Worm (Caenorhabditis elegans): ENCODE data around the gene F38B6.8.

DNA sequence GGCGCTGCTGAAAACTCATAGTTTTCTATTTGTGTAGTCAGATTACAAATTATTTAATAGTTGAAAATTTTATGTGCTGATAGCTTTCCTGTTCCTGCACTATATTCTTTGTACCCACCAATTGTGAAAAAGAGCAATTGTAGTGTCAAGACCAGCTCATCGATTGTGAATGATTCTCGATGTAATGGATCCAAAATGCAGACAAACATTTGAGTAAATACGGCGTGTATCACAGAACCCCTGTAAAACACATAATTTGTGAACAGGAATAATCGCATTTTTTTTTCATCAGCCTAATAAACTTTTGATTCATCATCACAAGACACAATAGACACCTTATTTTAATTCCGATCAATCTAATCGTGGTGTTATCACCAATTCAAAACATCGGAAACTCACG, 20.3 kb downstream of the F38B6.8 start:
- TF ChIP-seq nhr-77 (tag; optimal IDR thresholded peaks at IDR 0.05) (no peak), lin-14 (GFP tag; optimal IDR thresholded peaks at IDR 0.05) (no peak), swsn-7 (tag; optimal IDR thresholded peaks at IDR 0.05) (no peak), nhr-28 (tag; optimal IDR thresholded peaks at IDR 0.05) (no peak), snu-23 (GFP tag; optimal IDR thresholded peaks at IDR 0.05) (no peak), elt-3 (tag; optimal IDR thresholded peaks at IDR 0.05) (no peak), mef-2 (tag; optimal IDR thresholded peaks at IDR 0.05) (no peak), fkh-4 (tag; optimal IDR thresholded peaks at IDR 0.05; ENCODE audit: borderline replicate concordance) (no peak), nhr-90 (tag; optimal IDR thresholded peaks at IDR 0.05; ENCODE audit: poor library complexity) (no peak), ceh-88 (GFP tag; IDR thresholded peaks at IDR 0.05) (no peak), lin-35 (GFP tag; optimal IDR thresholded peaks at IDR 0.05) (no peak), snpc-4 (tag; optimal IDR thresholded peaks at IDR 0.05) (no peak)
